Worm (Caenorhabditis elegans): ENCODE data around the gene W08A12.3.

DNA sequence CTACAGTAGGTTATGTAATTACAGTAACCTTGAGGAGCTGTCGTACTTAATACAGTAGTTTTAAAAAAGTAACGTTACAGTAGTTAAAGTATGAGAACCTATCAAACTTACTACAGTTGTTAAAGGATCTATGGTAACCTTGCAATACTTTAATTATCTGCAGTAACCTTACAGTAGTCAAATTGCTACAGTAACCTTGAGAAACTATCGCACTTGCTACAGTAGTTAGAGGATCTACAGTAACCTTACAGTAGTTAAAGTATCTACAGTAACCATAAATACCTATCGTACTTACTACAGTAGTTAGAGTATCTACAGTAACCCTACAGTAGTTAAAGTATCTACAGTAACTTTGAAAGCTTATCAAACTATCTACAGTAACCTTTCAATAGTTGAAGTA lies 28.9 kb downstream of the W08A12.3 start:
- TF ChIP-seq him-1 (tag; optimal IDR thresholded peaks at IDR 0.05) (no peak), W03F9.2 (tag; optimal IDR thresholded peaks at IDR 0.05) (no peak)

All from whole organism, L4/young adult.